Worm (Caenorhabditis elegans) whole organism, young adult: Measurements from ENCODE around the gene jamp-1.
"Not testable (repeated sequence)": the region's sequence is repeated elsewhere in the genome, so short reads cannot be mapped to it uniquely, and the experiment has no call there.

Experiments
- C06A6.2 ChIP-seq: fragments of 200-800 bp; sonication (Bioruptor generic); conservative IDR thresholded peaks from 2 replicates; pipeline ENCODE4 v1.3.6; 2022; ENCODE audit warnings: missing genetic modification characterization, missing compliant biosample characterization
- D2030.7 ChIP-seq: fragments of 200-800 bp; sonication (Bioruptor generic); IDR thresholded peaks from 2 replicates; pipeline ENCODE4 v1.3.6; 2022; ENCODE audit warnings: missing genetic modification reagents, missing genetic modification characterization, missing compliant biosample characterization
- F22D6.2 ChIP-seq: sonication (generic microtip); optimal IDR thresholded peaks from 2 replicates; lab custom pipeline; 2016; ENCODE audit warnings: mild to moderate bottlenecking, missing genetic modification characterization, missing compliant biosample characterization
- F49E8.2 ChIP-seq: sonication (generic microtip); optimal IDR thresholded peaks from 3 replicates; lab custom pipeline; 2017; ENCODE audit warnings: missing genetic modification characterization, mild to moderate bottlenecking, missing compliant biosample characterization, antibody characterized with exemption, moderate library complexity; ENCODE audit not compliant: insufficient read depth
- F55B11.4 ChIP-seq: sonication (generic microtip); optimal IDR thresholded peaks from 2 replicates; lab custom pipeline; 2016; ENCODE audit warnings: missing compliant biosample characterization, missing genetic modification characterization, borderline replicate concordance; ENCODE audit not compliant: insufficient read depth
- F57A8.1 ChIP-seq: fragments of 200-800 bp; sonication (Bioruptor generic); optimal IDR thresholded peaks from 2 replicates; lab custom pipeline; 2018; ENCODE audit warnings: mild to moderate bottlenecking, missing genetic modification characterization, moderate library complexity, missing compliant biosample characterization
- F57C9.4 ChIP-seq: sonication (generic microtip); optimal IDR thresholded peaks from 2 replicates; lab custom pipeline; 2017; ENCODE audit warnings: mild to moderate bottlenecking, missing genetic modification characterization, missing compliant biosample characterization
- Y53G8AR.9 ChIP-seq: fragments of 200-800 bp; sonication (Bioruptor generic); conservative IDR thresholded peaks from 2 replicates; pipeline ENCODE4 v1.3.6; 2022; ENCODE audit warnings: missing genetic modification reagents, missing genetic modification characterization, missing compliant biosample characterization
- ZK185.1 ChIP-seq: sonication (generic microtip); optimal IDR thresholded peaks from 2 replicates; lab custom pipeline; 2016; ENCODE audit warnings: mild to moderate bottlenecking, missing genetic modification characterization, missing compliant biosample characterization; ENCODE audit not compliant: poor library complexity, severe bottlenecking
- aptf-2 ChIP-seq: fragments of 200-800 bp; sonication (Bioruptor generic); conservative IDR thresholded peaks from 2 replicates; pipeline ENCODE4 v1.3.6; 2022; ENCODE audit warnings: missing genetic modification reagents, missing genetic modification characterization, missing compliant biosample characterization
- athp-1 ChIP-seq: sonication (generic microtip); optimal IDR thresholded peaks from 2 replicates; lab custom pipeline; 2017; ENCODE audit warnings: mild to moderate bottlenecking, missing genetic modification characterization, missing compliant biosample characterization
- attf-6 ChIP-seq: fragments of 200-800 bp; sonication (Bioruptor generic); IDR thresholded peaks from 2 replicates; pipeline ENCODE4 v1.3.6; 2022; ENCODE audit warnings: missing genetic modification reagents, missing genetic modification characterization, missing compliant biosample characterization
- cebp-1 ChIP-seq, 2 experiments: fragments of 200-800 bp in 1 of 2; sonication (Bioruptor generic) in 1 of 2; sonication (generic microtip) in 1 of 2; IDR thresholded peaks in 1 of 2; optimal IDR thresholded peaks in 1 of 2; 2 replicates each; pipeline versions ENCODE4 v1.3.6 to Lab custom; 2017 to 2022; ENCODE audit warnings: missing compliant biosample characterization in 2 of 2, missing genetic modification characterization in 2 of 2, mild to moderate bottlenecking in 1 of 2, missing genetic modification reagents in 1 of 2, moderate library complexity in 1 of 2
- ceh-40 ChIP-seq: fragments of 200-800 bp; sonication (Bioruptor generic); IDR thresholded peaks from 2 replicates; pipeline ENCODE4 v1.3.6; 2022; ENCODE audit warnings: missing genetic modification characterization, missing compliant biosample characterization
- dpl-1 ChIP-seq: fragments of 150-350 bp; optimal IDR thresholded peaks from 2 replicates; lab custom pipeline; 2014; ENCODE audit warnings: missing biosample characterization, missing genetic modification reagents, missing genetic modification characterization
- egl-18 ChIP-seq: fragments of 200-800 bp; sonication (Bioruptor generic); IDR thresholded peaks from 2 replicates; pipeline ENCODE4 v1.3.6; 2022; ENCODE audit warnings: missing genetic modification reagents, missing genetic modification characterization, missing compliant biosample characterization
- egl-44 ChIP-seq: fragments of 200-800 bp; sonication (Bioruptor generic); IDR thresholded peaks from 2 replicates; pipeline ENCODE4 v1.3.6; 2022; ENCODE audit warnings: missing genetic modification reagents, missing genetic modification characterization, missing compliant biosample characterization
- egrh-3 ChIP-seq: fragments of 200-800 bp; sonication (Bioruptor generic); IDR thresholded peaks from 2 replicates; pipeline ENCODE4 v1.3.6; 2022; ENCODE audit warnings: missing genetic modification reagents, missing genetic modification characterization, missing compliant biosample characterization
- gei-17 ChIP-seq: fragments of 200-800 bp; sonication (Bioruptor generic); optimal IDR thresholded peaks from 2 replicates; lab custom pipeline; 2018; ENCODE audit warnings: mild to moderate bottlenecking, missing genetic modification characterization, missing compliant biosample characterization
- lag-1 ChIP-seq: fragments of 200-800 bp; sonication (Bioruptor generic); IDR thresholded peaks from 2 replicates; pipeline ENCODE4 v1.3.6; 2022; ENCODE audit warnings: missing genetic modification reagents, missing genetic modification characterization, missing compliant biosample characterization
- lir-1 ChIP-seq: fragments of 200-800 bp; sonication (Bioruptor generic); conservative IDR thresholded peaks from 2 replicates; pipeline ENCODE4 v1.3.6; 2022; ENCODE audit warnings: missing genetic modification reagents, missing genetic modification characterization, missing compliant biosample characterization
- madf-10 ChIP-seq: sonication (generic microtip); optimal IDR thresholded peaks from 2 replicates; lab custom pipeline; 2016; ENCODE audit warnings: mild to moderate bottlenecking, missing genetic modification characterization, missing compliant biosample characterization
- madf-6 ChIP-seq: fragments of 200-800 bp; sonication (Bioruptor generic); IDR thresholded peaks from 2 replicates; pipeline ENCODE4 v1.3.6; 2022; ENCODE audit warnings: missing genetic modification reagents, missing genetic modification characterization, missing compliant biosample characterization
- madf-8 ChIP-seq: fragments of 200-800 bp; sonication (Bioruptor generic); conservative IDR thresholded peaks from 2 replicates; pipeline ENCODE4 v1.3.6; 2022; ENCODE audit warnings: missing genetic modification reagents, missing genetic modification characterization, missing compliant biosample characterization
- mel-28 ChIP-seq: sonication (generic microtip); optimal IDR thresholded peaks from 2 replicates; lab custom pipeline; 2016; ENCODE audit warnings: borderline replicate concordance, mild to moderate bottlenecking, missing genetic modification characterization, missing compliant biosample characterization
- mes-4 ChIP-seq: sonication (generic microtip); optimal IDR thresholded peaks from 2 replicates; lab custom pipeline; 2016; ENCODE audit warnings: missing genotype, missing genetic modification characterization, missing compliant biosample characterization
- nfya-1 ChIP-seq: sonication (generic microtip); optimal IDR thresholded peaks from 2 replicates; lab custom pipeline; 2017; ENCODE audit warnings: antibody characterized with exemption, missing compliant biosample characterization, missing genetic modification characterization, borderline replicate concordance; ENCODE audit not compliant: insufficient read depth
- nhr-120 ChIP-seq: fragments of 200-800 bp; sonication (Bioruptor generic); IDR thresholded peaks from 2 replicates; pipeline ENCODE4 v1.3.6; 2022; ENCODE audit warnings: missing genetic modification characterization, missing compliant biosample characterization
- sdz-38 ChIP-seq: sonication (generic microtip); optimal IDR thresholded peaks from 2 replicates; lab custom pipeline; 2016; ENCODE audit warnings: missing genotype, missing genetic modification characterization, missing compliant biosample characterization
- snpc-4 ChIP-seq, 5 experiments: fragments of 150-350 bp in 1 of 5; sonication (generic microtip) in 4 of 5; optimal IDR thresholded peaks; 2 replicates each; lab custom pipeline; 2014 to 2018; ENCODE audit warnings: missing genetic modification characterization in 5 of 5, missing biosample characterization in 3 of 5, antibody characterized with exemption in 2 of 5, mild to moderate bottlenecking in 2 of 5, missing compliant biosample characterization in 2 of 5, missing genotype in 2 of 5, moderate library complexity in 2 of 5, missing genetic modification reagents in 1 of 5
- tbx-9 ChIP-seq: sonication (generic microtip); optimal IDR thresholded peaks from 2 replicates; lab custom pipeline; 2016; ENCODE audit warnings: borderline replicate concordance, missing genetic modification characterization, inconsistent platforms, missing compliant biosample characterization
- unc-62 ChIP-seq: fragments of 150-350 bp; optimal IDR thresholded peaks from 2 replicates; lab custom pipeline; 2014; ENCODE audit warnings: missing biosample characterization, missing genetic modification reagents, missing genetic modification characterization
- zim-3 ChIP-seq: sonication (generic microtip); optimal IDR thresholded peaks from 2 replicates; lab custom pipeline; 2017; ENCODE audit warnings: mild to moderate bottlenecking, missing genetic modification characterization, moderate library complexity, missing compliant biosample characterization
- ztf-22 ChIP-seq: fragments of 200-800 bp; sonication (Bioruptor generic); optimal IDR thresholded peaks from 2 replicates; lab custom pipeline; 2018; ENCODE audit warnings: mild to moderate bottlenecking, missing genetic modification characterization, moderate library complexity, missing compliant biosample characterization
- ztf-3 ChIP-seq: fragments of 200-800 bp; sonication (Bioruptor generic); optimal IDR thresholded peaks from 2 replicates; lab custom pipeline; 2018; ENCODE audit warnings: mild to moderate bottlenecking, missing genetic modification characterization, missing compliant biosample characterization

Gene jamp-1

ce11 chrV:6069968-6070367 is 18.9 kb upstream of the jamp-1 start, which contains the start of gene fbxa-214:
Gene fbxa-214 (minus strand): TSS chrV:6070068.
- TF ChIP-seq madf-8 (GFP tag; lab: Robert Waterston, UW); F22D6.2 (tag; lab: Kevin White, UChicago); D2030.7 (GFP tag; lab: Robert Waterston, UW): not testable (repeated sequence)

ce11 chrV:6067112-6067511 is 16.1 kb upstream of the jamp-1 start, which contains the start of gene srh-10:
Gene srh-10 (minus strand): TSS chrV:6067140.
- TF ChIP-seq F55B11.4, result no peak
- no peak for TF ChIP-seq C06A6.2 (GFP tag; lab: Robert Waterston, UW)
- TF ChIP-seq sdz-38 (tag; lab: Kevin White, UChicago), result no peak
- no peak for TF ChIP-seq mes-4 (tag; lab: Kevin White, UChicago)
- no peak for TF ChIP-seq F57C9.4
- TF ChIP-seq attf-6, result no peak
- no peak for TF ChIP-seq madf-10 (tag; lab: Kevin White, UChicago)
- no peak for TF ChIP-seq egl-44 (GFP tag; lab: Robert Waterston, UW)

- TF ChIP-seq snpc-4 (GFP tag; optimal IDR thresholded peaks at IDR 0.05; lab: Kevin White, UChicago), result no peak
- TF ChIP-seq snpc-4 (tag; optimal IDR thresholded peaks at IDR 0.05; lab: Kevin White, UChicago), result no peak
- TF ChIP-seq F57A8.1 (GFP tag; lab: Kevin White, UChicago), result no peak
- no peak for TF ChIP-seq aptf-2 (GFP tag; lab: Robert Waterston, UW)
- no peak for TF ChIP-seq zim-3 (tag; lab: Kevin White, UChicago)
- TF ChIP-seq cebp-1 (GFP tag; IDR thresholded peaks at IDR 0.05; lab: Robert Waterston, UW), result no peak
- TF ChIP-seq cebp-1 (tag; optimal IDR thresholded peaks at IDR 0.05; lab: Kevin White, UChicago), result no peak
- TF ChIP-seq madf-6, result no peak
- TF ChIP-seq madf-8 (GFP tag; lab: Robert Waterston, UW), result no peak
- TF ChIP-seq athp-1 (tag; lab: Kevin White, UChicago), result no peak
- TF ChIP-seq tbx-9 (tag; lab: Kevin White, UChicago), result no peak
- TF ChIP-seq F49E8.2, result no peak
- no peak for TF ChIP-seq gei-17 (GFP tag; lab: Kevin White, UChicago)
- TF ChIP-seq nhr-120, result no peak
- no peak for TF ChIP-seq mel-28 (tag; lab: Kevin White, UChicago)
- TF ChIP-seq, all 124 proteins: peak for 0
Measured at ce11 chrV:6063330-6063729, 12.3 kb upstream of the jamp-1 start, which contains the start of gene Y38A10A.2. Gene Y38A10A.2 (minus strand): TSS chrV:6063430.

ce11 chrV:6055289-6055688 is 4.2 kb upstream of the jamp-1 start, which contains the start of gene srd-20:
Gene srd-20 (plus strand): TSS chrV:6055589.
- no peak for TF ChIP-seq ZK185.1 (tag; lab: Kevin White, UChicago)
- no peak for TF ChIP-seq ztf-3 (GFP tag; lab: Kevin White, UChicago)
- no peak for TF ChIP-seq egl-18 (GFP tag; lab: Robert Waterston, UW)
- TF ChIP-seq ceh-40, result no peak
- no peak for TF ChIP-seq unc-62 (GFP tag; lab: Kevin White, UChicago)
- TF ChIP-seq lag-1 (GFP tag; lab: Robert Waterston, UW), result no peak
- TF ChIP-seq ztf-22, result no peak
- TF ChIP-seq lir-1 (GFP tag; lab: Robert Waterston, UW), result no peak
- no peak for TF ChIP-seq Y53G8AR.9
- TF ChIP-seq F57C9.4, result no peak
- TF ChIP-seq nfya-1 (tag; lab: Kevin White, UChicago), result no peak
- TF ChIP-seq dpl-1 (GFP tag; lab: Kevin White, UChicago), result no peak
- TF ChIP-seq egrh-3 (GFP tag; lab: Robert Waterston, UW), result no peak
- TF ChIP-seq, all 124 proteins: peak for 0
